Fruit fly (Drosophila melanogaster) whole organism, prepupa: ENCODE data around the gene CG18281.

Experiments used
- CG10631 ChIP-seq: fragments of 200-800 bp; sonication (Bioruptor generic); optimal IDR thresholded peaks from 2 replicates; lab custom pipeline; 2016; ENCODE audit warnings: missing biosample characterization, missing genetic modification characterization
- CG11902 ChIP-seq: fragments of 200-800 bp; sonication (Bioruptor generic); optimal IDR thresholded peaks from 3 replicates; lab custom pipeline; 2016; ENCODE audit warnings: missing biosample characterization, missing genetic modification characterization
- CG7368 ChIP-seq: fragments of 200-800 bp; sonication (Bioruptor generic); optimal IDR thresholded peaks from 3 replicates; lab custom pipeline; 2016; ENCODE audit warnings: missing biosample characterization, missing genetic modification characterization
- CG8119 ChIP-seq: fragments of 200-800 bp; sonication (Bioruptor generic); IDR thresholded peaks from 3 replicates; pipeline ENCODE4 v1.3.6; 2022; ENCODE audit warnings: missing biosample characterization, missing genetic modification characterization
- Eip93F ChIP-seq: fragments of 200-800 bp; sonication (Bioruptor generic); optimal IDR thresholded peaks from 2 replicates; lab custom pipeline; 2016; ENCODE audit warnings: missing biosample characterization, mild to moderate bottlenecking, missing genetic modification characterization
- cyc ChIP-seq: fragments of 200-800 bp; sonication (Bioruptor generic); optimal IDR thresholded peaks from 3 replicates; lab custom pipeline; 2016; ENCODE audit warnings: missing biosample characterization, missing genetic modification characterization
- fd85E ChIP-seq: fragments of 200-800 bp; sonication (Bioruptor generic); optimal IDR thresholded peaks from 3 replicates; lab custom pipeline; 2016; ENCODE audit warnings: missing biosample characterization, missing genetic modification characterization
- vri ChIP-seq: fragments of 200-800 bp; sonication (Bioruptor generic); optimal IDR thresholded peaks from 3 replicates; lab custom pipeline; 2016; ENCODE audit warnings: missing biosample characterization, mild to moderate bottlenecking, missing genetic modification characterization

DNA sequence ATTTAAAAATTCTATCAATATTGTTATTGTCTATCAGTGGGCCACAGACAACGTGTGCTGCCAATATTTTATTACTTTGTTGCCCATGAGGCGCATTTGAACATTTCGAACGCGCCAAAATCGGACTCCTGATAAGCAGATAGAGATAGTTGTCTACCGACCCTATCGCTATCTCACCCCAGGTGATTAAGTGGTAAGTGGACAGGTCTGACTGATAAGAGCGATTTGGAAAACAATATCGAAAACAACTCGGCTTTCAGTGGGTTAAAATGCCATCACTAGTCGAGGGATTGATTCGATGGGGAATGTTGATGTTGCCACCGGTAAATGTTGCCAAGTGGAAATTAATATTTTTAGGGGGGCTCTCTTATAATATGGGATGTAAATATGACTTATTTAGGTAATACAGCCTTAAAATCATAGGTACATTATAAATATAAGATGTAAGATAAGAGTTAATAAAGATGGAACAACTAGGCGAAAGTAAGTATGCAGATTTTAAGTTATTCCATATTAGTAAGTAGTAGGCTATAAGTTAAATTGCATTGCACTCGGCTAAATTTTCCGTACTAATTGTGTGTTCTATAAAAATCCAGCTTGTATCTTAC lies 8.0 kb upstream of the CG18281 start, which contains the start of gene ND-39:
- TF ChIP-seq CG7368 (no peak), vri (GFP tag; lab: Kevin White, UChicago) (peak; percentile 10), Eip93F (no peak), CG11902 (GFP tag; lab: Kevin White, UChicago) (no peak), fd85E (no peak), CG8119 (GFP tag; lab: Robert Waterston, UW) (no peak), cyc (GFP tag; lab: Kevin White, UChicago) (no peak), CG10631 (GFP tag; lab: Kevin White, UChicago) (no peak)
